Fruit fly (Drosophila melanogaster) whole organism, embryonic: ENCODE data around the gene ND-39.

Experiments
- Antp ChIP-seq: fragments of 200-800 bp; sonication (Bioruptor generic); optimal IDR thresholded peaks from 3 replicates; lab custom pipeline; 2016; ENCODE audit warnings: missing biosample characterization, missing genetic modification characterization
- Atf3 ChIP-seq: fragments of 200-800 bp; sonication (Bioruptor generic); optimal IDR thresholded peaks from 3 replicates; lab custom pipeline; 2016; ENCODE audit warnings: missing biosample characterization, missing genetic modification characterization
- B-H2 ChIP-seq: fragments of 200-800 bp; sonication (Bioruptor generic); optimal IDR thresholded peaks from 2 replicates; lab custom pipeline; 2018; ENCODE audit warnings: missing biosample characterization, mild to moderate bottlenecking, missing genetic modification characterization
- Blimp-1 ChIP-seq: fragments of 200-800 bp; sonication (Bioruptor generic); optimal IDR thresholded peaks from 3 replicates; lab custom pipeline; 2018; ENCODE audit warnings: missing biosample characterization, missing genetic modification characterization, mild to moderate bottlenecking, moderate library complexity, missing genetic modification reagents
- CG1024 ChIP-seq: fragments of 200-800 bp; sonication (Bioruptor generic); IDR thresholded peaks from 2 replicates; pipeline ENCODE4 v1.3.6; 2022; ENCODE audit warnings: missing biosample characterization, missing genetic modification characterization
- CG10267 ChIP-seq: fragments of 200-800 bp; sonication (Bioruptor generic); optimal IDR thresholded peaks from 2 replicates; lab custom pipeline; 2018; ENCODE audit warnings: missing biosample characterization, mild to moderate bottlenecking, missing genetic modification characterization, moderate library complexity
- CG10543 ChIP-seq: fragments of 200-800 bp; sonication (Bioruptor generic); optimal IDR thresholded peaks from 3 replicates; lab custom pipeline; 2017; ENCODE audit warnings: missing biosample characterization, mild to moderate bottlenecking, missing genetic modification characterization, moderate library complexity
- CG10979 ChIP-seq: fragments of 200-800 bp; sonication (Bioruptor generic); optimal IDR thresholded peaks from 2 replicates; lab custom pipeline; 2018; ENCODE audit warnings: missing biosample characterization, mild to moderate bottlenecking, missing genetic modification characterization, moderate library complexity
- CG12769 ChIP-seq: fragments of 200-800 bp; sonication (Bioruptor generic); optimal IDR thresholded peaks from 2 replicates; lab custom pipeline; 2019; ENCODE audit warnings: missing biosample characterization, mild to moderate bottlenecking, missing genetic modification characterization, moderate library complexity
- CG13123 ChIP-seq: fragments of 200-800 bp; sonication (Bioruptor generic); optimal IDR thresholded peaks from 2 replicates; lab custom pipeline; 2016; ENCODE audit warnings: missing biosample characterization, missing genetic modification characterization
- CG14965 ChIP-seq: fragments of 200-800 bp; sonication (Bioruptor generic); optimal IDR thresholded peaks from 2 replicates; lab custom pipeline; 2016; ENCODE audit warnings: missing biosample characterization, missing genetic modification characterization, borderline replicate concordance
- CG15601 ChIP-seq: fragments of 200-800 bp; sonication (Bioruptor generic); optimal IDR thresholded peaks from 3 replicates; lab custom pipeline; 2019; ENCODE audit warnings: missing biosample characterization, mild to moderate bottlenecking, missing genetic modification characterization, moderate library complexity
- CG1603 ChIP-seq: fragments of 200-800 bp; sonication (Bioruptor generic); optimal IDR thresholded peaks from 2 replicates; lab custom pipeline; 2019; ENCODE audit warnings: missing biosample characterization, mild to moderate bottlenecking, missing genetic modification characterization, moderate library complexity
- CG18476 ChIP-seq: fragments of 200-800 bp; sonication (Bioruptor generic); optimal IDR thresholded peaks from 2 replicates; lab custom pipeline; 2016; ENCODE audit warnings: missing biosample characterization, mild to moderate bottlenecking, missing genetic modification characterization
- CG2199 ChIP-seq: fragments of 200-800 bp; sonication (Bioruptor generic); IDR thresholded peaks from 3 replicates; pipeline ENCODE4 v1.3.6; 2022; ENCODE audit warnings: missing biosample characterization, missing genetic modification characterization
- CG2875 ChIP-seq: fragments of 200-800 bp; sonication (Bioruptor generic); optimal IDR thresholded peaks from 2 replicates; lab custom pipeline; 2017; ENCODE audit warnings: missing biosample characterization, mild to moderate bottlenecking, missing genetic modification characterization, missing genetic modification reagents
- CG2889 ChIP-seq: fragments of 200-800 bp; sonication (Bioruptor generic); IDR thresholded peaks from 3 replicates; pipeline ENCODE4 v1.3.6; 2022; ENCODE audit warnings: missing biosample characterization, missing genetic modification characterization
- CG30403 ChIP-seq: fragments of 200-800 bp; sonication (Bioruptor generic); optimal IDR thresholded peaks from 3 replicates; lab custom pipeline; 2016; ENCODE audit warnings: missing biosample characterization, missing genetic modification characterization
- CG31388 ChIP-seq: fragments of 200-800 bp; sonication (Bioruptor generic); optimal IDR thresholded peaks from 2 replicates; lab custom pipeline; 2016; ENCODE audit warnings: missing biosample characterization, missing genetic modification characterization
- CG42726 ChIP-seq: fragments of 200-800 bp; sonication (Bioruptor generic); IDR thresholded peaks from 2 replicates; pipeline ENCODE4 v1.3.6; 2022; ENCODE audit warnings: missing biosample characterization, missing genetic modification characterization; ENCODE audit not compliant: partially characterized antibody
- CG4617 ChIP-seq: fragments of 200-800 bp; sonication (Bioruptor generic); optimal IDR thresholded peaks from 3 replicates; lab custom pipeline; 2016; ENCODE audit warnings: missing biosample characterization, missing genetic modification characterization, borderline replicate concordance
- CG5245 ChIP-seq: fragments of 200-800 bp; sonication (Bioruptor generic); optimal IDR thresholded peaks from 3 replicates; lab custom pipeline; 2016; ENCODE audit warnings: missing biosample characterization, missing genetic modification characterization
- CG6791 ChIP-seq: fragments of 200-800 bp; sonication (Bioruptor generic); IDR thresholded peaks from 3 replicates; pipeline ENCODE4 v1.3.6; 2022; ENCODE audit warnings: missing biosample characterization, missing genetic modification characterization; ENCODE audit not compliant: partially characterized antibody
- CG7839 ChIP-seq: fragments of 200-800 bp; sonication (Bioruptor generic); optimal IDR thresholded peaks from 3 replicates; lab custom pipeline; 2018; ENCODE audit warnings: missing biosample characterization, mild to moderate bottlenecking, missing genetic modification characterization, moderate library complexity
- CG8478 ChIP-seq: fragments of >200 bp; optimal IDR thresholded peaks from 2 replicates; lab custom pipeline; 2018
- CTCF ChIP-seq: fragments of 200-800 bp; sonication (Bioruptor generic); optimal IDR thresholded peaks from 2 replicates; lab custom pipeline; 2017; ENCODE audit warnings: missing biosample characterization, mild to moderate bottlenecking, missing genetic modification characterization, moderate library complexity
- Dad ChIP-seq: fragments of 200-800 bp; sonication (Bioruptor generic); optimal IDR thresholded peaks from 3 replicates; lab custom pipeline; 2016; ENCODE audit warnings: missing biosample characterization, missing genetic modification characterization
- Deaf1 ChIP-seq: fragments of 200-800 bp; optimal IDR thresholded peaks from 3 replicates; lab custom pipeline; 2019; ENCODE audit warnings: missing biosample characterization, mild to moderate bottlenecking, missing genetic modification characterization, moderate library complexity
- Doc2 ChIP-seq: fragments of 200-800 bp; sonication (Bioruptor generic); IDR thresholded peaks from 2 replicates; pipeline ENCODE4 v1.3.6; 2022; ENCODE audit warnings: missing biosample characterization, missing genetic modification characterization
- Elba2 ChIP-seq: fragments of 200-800 bp; sonication (Bioruptor generic); optimal IDR thresholded peaks from 3 replicates; lab custom pipeline; 2016; ENCODE audit warnings: missing biosample characterization, missing genetic modification characterization
- HLH4C ChIP-seq: fragments of 200-800 bp; sonication (Bioruptor generic); IDR thresholded peaks from 3 replicates; pipeline ENCODE4 v1.3.6; 2022; ENCODE audit warnings: missing biosample characterization, missing genetic modification characterization; ENCODE audit not compliant: partially characterized antibody
- Hand ChIP-seq: fragments of 200-800 bp; sonication (Bioruptor generic); optimal IDR thresholded peaks from 2 replicates; lab custom pipeline; 2017; ENCODE audit warnings: mild to moderate bottlenecking, missing biosample characterization, missing genetic modification reagents, missing genetic modification characterization
- Hey ChIP-seq: fragments of 200-800 bp; sonication (Bioruptor generic); optimal IDR thresholded peaks from 3 replicates; lab custom pipeline; 2018; ENCODE audit warnings: missing biosample characterization, mild to moderate bottlenecking, missing genetic modification characterization
- Lim3 ChIP-seq: fragments of 200-800 bp; sonication (Bioruptor generic); IDR thresholded peaks from 2 replicates; pipeline ENCODE4 v1.3.6; 2022; ENCODE audit warnings: missing biosample characterization, missing genetic modification characterization
- Pdp1 ChIP-seq, 2 experiments: fragments of 200-800 bp; sonication (Bioruptor generic); optimal IDR thresholded peaks; 3 replicates each; lab custom pipeline; 2016; ENCODE audit warnings: missing biosample characterization in 2 of 2, missing genetic modification characterization in 2 of 2, mild to moderate bottlenecking in 1 of 2, moderate library complexity in 1 of 2
- ato ChIP-seq: fragments of 200-800 bp; sonication (Bioruptor generic); IDR thresholded peaks from 2 replicates; pipeline ENCODE4 v1.3.6; 2022; ENCODE audit warnings: missing biosample characterization, missing genetic modification characterization; ENCODE audit not compliant: partially characterized antibody
- bowl ChIP-seq: fragments of 200-800 bp; sonication (Bioruptor generic); IDR thresholded peaks from 2 replicates; pipeline ENCODE4 v1.3.6; 2022; ENCODE audit warnings: missing biosample characterization, missing genetic modification characterization
- crc ChIP-seq: fragments of 200-800 bp; sonication (Bioruptor generic); optimal IDR thresholded peaks from 2 replicates; lab custom pipeline; 2016; ENCODE audit warnings: missing biosample characterization, missing genetic modification characterization
- disco-r ChIP-seq: fragments of 200-800 bp; sonication (Bioruptor generic); optimal IDR thresholded peaks from 2 replicates; lab custom pipeline; 2016; ENCODE audit warnings: missing biosample characterization, missing genetic modification characterization
- gfzf ChIP-seq: fragments of 200-800 bp; sonication (Bioruptor generic); optimal IDR thresholded peaks from 2 replicates; lab custom pipeline; 2016; ENCODE audit warnings: missing biosample characterization, mild to moderate bottlenecking, missing genetic modification characterization, moderate library complexity
- knrl ChIP-seq: fragments of 200-800 bp; sonication (Bioruptor generic); IDR thresholded peaks from 3 replicates; pipeline ENCODE4 v1.3.6; 2022; ENCODE audit warnings: missing biosample characterization, missing genetic modification characterization; ENCODE audit not compliant: partially characterized antibody
- maf-S ChIP-seq: fragments of 200-800 bp; sonication (Bioruptor generic); optimal IDR thresholded peaks from 2 replicates; lab custom pipeline; 2016; ENCODE audit warnings: missing biosample characterization, missing genetic modification characterization
- nerfin-1 ChIP-seq: fragments of 200-800 bp; sonication (Bioruptor generic); optimal IDR thresholded peaks from 3 replicates; lab custom pipeline; 2019; ENCODE audit warnings: missing biosample characterization, mild to moderate bottlenecking, missing genetic modification characterization, moderate library complexity
- phol ChIP-seq: fragments of 200-800 bp; sonication (Bioruptor generic); optimal IDR thresholded peaks from 3 replicates; lab custom pipeline; 2018; ENCODE audit warnings: missing biosample characterization, mild to moderate bottlenecking, missing genetic modification characterization, moderate library complexity
- shn ChIP-seq: fragments of 200-800 bp; sonication (Bioruptor generic); optimal IDR thresholded peaks from 3 replicates; lab custom pipeline; 2016; ENCODE audit warnings: missing biosample characterization, missing genetic modification characterization
- sima ChIP-seq: fragments of 200-800 bp; sonication (Bioruptor generic); optimal IDR thresholded peaks from 2 replicates; lab custom pipeline; 2016; ENCODE audit warnings: missing biosample characterization, missing genetic modification characterization
- wek ChIP-seq: fragments of 200-800 bp; sonication (Bioruptor generic); optimal IDR thresholded peaks from 3 replicates; lab custom pipeline; 2018; ENCODE audit warnings: missing biosample characterization, mild to moderate bottlenecking, missing genetic modification characterization, moderate library complexity
- zfh1 ChIP-seq: fragments of 200-800 bp; sonication (Bioruptor generic); IDR thresholded peaks from 3 replicates; pipeline ENCODE4 v1.3.6; 2022; ENCODE audit warnings: missing biosample characterization, missing genetic modification characterization

Gene ND-39

dm6 chr3L:20465941-20466340 lies 25.9 kb upstream of the ND-39 start, which contains the start of gene CG42764:
Gene CG42764, minus strand, starts transcription at chr3L:20466041.
- TF ChIP-seq CG5245 (no peak), Hey (tag; lab: Kevin White, UChicago) (no peak), CG6791 (no peak), CG10267 (tag; lab: Kevin White, UChicago) (no peak), CG14965 (no peak), knrl (no peak), bowl (GFP tag; lab: Robert Waterston, UW) (no peak), CG31388 (GFP tag; lab: Kevin White, UChicago) (no peak), CG13123 (GFP tag; lab: Kevin White, UChicago) (no peak), maf-S (no peak), zfh1 (GFP tag; lab: Robert Waterston, UW) (no peak), phol (tag; lab: Kevin White, UChicago) (no peak), nerfin-1 (tag; lab: Kevin White, UChicago) (no peak), CG18476 (no peak), CG30403 (no peak), Antp (GFP tag; lab: Kevin White, UChicago) (no peak), crc (no peak), Lim3 (GFP tag; lab: Robert Waterston, UW) (no peak)

dm6 chr3L:20466599-20466998 lies 25.3 kb upstream of the ND-39 start, which contains the start of gene Tdh:
Gene Tdh, plus strand, starts transcription at chr3L:20466944.
- TF ChIP-seq Hand = no peak
- peak in 1 of 2 experiments; percentile 32 for TF ChIP-seq Pdp1 (GFP tag; optimal IDR thresholded peaks at IDR 0.05; lab: Kevin White, UChicago)
- peak; percentile 39 for TF ChIP-seq CG10543 (GFP tag; lab: Kevin White, UChicago)
- TF ChIP-seq Deaf1 (tag; lab: Kevin White, UChicago) = peak; percentile 57
- no peak for TF ChIP-seq sima (GFP tag; lab: Kevin White, UChicago)
- peak; percentile 74 for TF ChIP-seq CG12769 (tag; lab: Kevin White, UChicago)

DNA sequence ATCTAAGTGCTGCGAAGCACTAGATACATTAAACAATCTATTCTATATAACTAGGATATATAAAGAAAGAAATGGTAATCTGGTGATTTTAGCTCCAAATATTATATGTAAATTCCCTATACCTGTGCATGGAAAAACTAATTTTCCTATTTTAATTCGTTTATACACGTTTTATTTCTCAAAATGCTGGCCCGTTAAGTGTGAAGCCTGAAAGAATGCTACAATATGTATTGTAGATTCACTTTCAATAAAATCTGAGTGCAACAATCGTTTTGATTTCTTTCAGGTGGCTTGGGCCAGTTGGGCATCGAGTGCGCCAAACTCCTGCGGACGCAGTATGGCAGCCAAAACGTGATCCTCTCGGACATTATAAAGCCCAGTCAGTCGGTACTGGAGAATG lies 24.4 kb upstream of the ND-39 start:
- 0 out of 3 replicates have a peak, but pooled peaks have one; percentile 53 for TF ChIP-seq CG2199 (GFP tag; lab: Robert Waterston, UW)
- TF ChIP-seq Blimp-1 (GFP tag; lab: Kevin White, UChicago) = peak; percentile 51
- peak; percentile 72 for TF ChIP-seq CG15601
- no peak for TF ChIP-seq CG2875
- TF ChIP-seq CTCF (GFP tag; lab: Kevin White, UChicago) = peak; percentile 3
- TF ChIP-seq wek (GFP tag; lab: Kevin White, UChicago) = no peak

DNA sequence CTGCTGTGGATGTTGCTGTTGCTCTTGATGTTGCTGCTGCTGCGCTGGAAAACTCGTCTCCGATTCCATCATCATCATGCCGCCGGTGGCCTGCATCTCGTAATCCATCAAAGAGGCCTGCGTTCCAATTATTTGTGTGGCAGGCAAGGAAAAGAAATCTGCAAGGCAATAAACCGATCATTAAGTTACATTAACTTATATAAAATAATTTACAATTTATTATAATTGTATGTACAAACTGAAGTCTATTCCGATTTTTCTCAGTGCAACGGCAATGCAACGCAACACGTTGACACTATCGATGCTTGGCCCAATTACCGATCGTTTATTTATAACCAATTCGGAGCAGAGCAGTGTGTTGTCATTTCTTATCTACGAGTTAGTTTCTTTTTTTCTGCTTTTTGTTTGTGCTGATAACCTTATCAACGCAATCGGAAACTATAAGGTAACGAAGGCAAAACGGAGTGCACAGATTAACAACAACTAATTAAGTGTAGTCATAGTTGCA lies 20.8 kb upstream of the ND-39 start:
- no peak for TF ChIP-seq gfzf (GFP tag; lab: Kevin White, UChicago)
- no peak for TF ChIP-seq shn (GFP tag; lab: Kevin White, UChicago)
- TF ChIP-seq Elba2 (GFP tag; lab: Kevin White, UChicago) = no peak
- TF ChIP-seq HLH4C (GFP tag; lab: Robert Waterston, UW) = no peak
- peak; percentile 67 for TF ChIP-seq CG1603 (tag; lab: Kevin White, UChicago)
- TF ChIP-seq CG8478 (lab: Kevin White, UChicago) = no peak
- no peak for TF ChIP-seq Dad
- TF ChIP-seq B-H2 (GFP tag; lab: Kevin White, UChicago) = no peak
- TF ChIP-seq CG10979 (tag; lab: Kevin White, UChicago) = peak; percentile 45
- TF ChIP-seq CG2889 = peak; percentile 43; the same call in 1 of the 3 replicates
- TF ChIP-seq disco-r (GFP tag; lab: Kevin White, UChicago) = no peak
- no peak for TF ChIP-seq ato
- TF ChIP-seq CG42726 (GFP tag; lab: Robert Waterston, UW) = no peak
- peak; percentile 58 for TF ChIP-seq CG7839 (tag; lab: Kevin White, UChicago)
- TF ChIP-seq CG4617 = no peak
- peak; percentile 65 for TF ChIP-seq CG1024 (GFP tag; lab: Robert Waterston, UW)
- TF ChIP-seq Atf3 (GFP tag; lab: Kevin White, UChicago) = no peak
- no peak for TF ChIP-seq Doc2 (GFP tag; lab: Robert Waterston, UW)
